Fruit fly (Drosophila melanogaster) whole organism, embryonic: ENCODE data around the gene CG46307.

ENCODE experiments used
- ATbp ChIP-seq: fragments of 200-800 bp; sonication (Bioruptor generic); optimal IDR thresholded peaks from 2 replicates; lab custom pipeline; 2017; ENCODE audit warnings: missing biosample characterization, mild to moderate bottlenecking, missing genetic modification characterization, missing genetic modification reagents
- Aef1 ChIP-seq: fragments of 200-800 bp; sonication (Bioruptor generic); IDR thresholded peaks from 3 replicates; pipeline ENCODE4 v1.3.6; 2022; ENCODE audit warnings: missing biosample characterization, missing genetic modification characterization
- Awh ChIP-seq: fragments of 200-800 bp; sonication (Bioruptor generic); IDR thresholded peaks from 2 replicates; pipeline ENCODE4, ENCODE4 v1.3.6; 2022; ENCODE audit warnings: missing biosample characterization, missing genetic modification characterization
- Bgb ChIP-seq: fragments of 200-800 bp; sonication (Bioruptor generic); IDR thresholded peaks from 2 replicates; pipeline ENCODE4 v1.3.6; 2022; ENCODE audit warnings: missing biosample characterization, missing genetic modification characterization; ENCODE audit not compliant: partially characterized antibody
- Bteb2 ChIP-seq: fragments of 200-800 bp; sonication (Bioruptor generic); optimal IDR thresholded peaks from 2 replicates; lab custom pipeline; 2016; ENCODE audit warnings: missing biosample characterization, missing genetic modification characterization
- CG10147 ChIP-seq: fragments of 200-800 bp; sonication (Bioruptor generic); optimal IDR thresholded peaks from 2 replicates; lab custom pipeline; 2019; ENCODE audit warnings: missing biosample characterization, mild to moderate bottlenecking, missing genetic modification characterization, moderate library complexity
- CG10366 ChIP-seq: fragments of 200-800 bp; sonication (Bioruptor generic); IDR thresholded peaks from 2 replicates; pipeline ENCODE4 v1.3.6; 2022; ENCODE audit warnings: missing biosample characterization, missing genetic modification characterization
- CG10462 ChIP-seq: fragments of 200-800 bp; sonication (Bioruptor generic); optimal IDR thresholded peaks from 2 replicates; lab custom pipeline; 2016; ENCODE audit warnings: missing biosample characterization, missing genetic modification characterization
- CG11093 ChIP-seq: fragments of 200-800 bp; sonication (Bioruptor generic); IDR thresholded peaks from 3 replicates; pipeline ENCODE4 v1.3.6; 2022; ENCODE audit warnings: missing biosample characterization, missing genetic modification characterization
- CG11247 ChIP-seq: fragments of 200-800 bp; sonication (Bioruptor generic); IDR thresholded peaks from 2 replicates; pipeline ENCODE4 v1.3.6; 2022; ENCODE audit warnings: missing biosample characterization, missing genetic modification characterization
- CG11695 ChIP-seq: fragments of 200-800 bp; sonication (Bioruptor generic); IDR thresholded peaks from 3 replicates; pipeline ENCODE4 v1.3.6; 2022; ENCODE audit warnings: missing biosample characterization, missing genetic modification characterization
- CG12236 ChIP-seq: fragments of 200-800 bp; sonication (Bioruptor generic); optimal IDR thresholded peaks from 2 replicates; lab custom pipeline; 2016; ENCODE audit warnings: missing biosample characterization, missing genetic modification characterization
- CG12942 ChIP-seq: fragments of 200-800 bp; sonication (Bioruptor generic); optimal IDR thresholded peaks from 3 replicates; lab custom pipeline; 2016; ENCODE audit warnings: missing biosample characterization, missing genetic modification characterization
- CG13894 ChIP-seq: fragments of 200-800 bp; sonication (Bioruptor generic); optimal IDR thresholded peaks from 3 replicates; lab custom pipeline; 2018; ENCODE audit warnings: missing biosample characterization, mild to moderate bottlenecking, missing genetic modification characterization, moderate library complexity
- CG14667 ChIP-seq: fragments of 200-800 bp; sonication (Bioruptor generic); IDR thresholded peaks from 2 replicates; pipeline ENCODE4 v1.3.6; 2022; ENCODE audit warnings: missing biosample characterization, missing genetic modification characterization
- CG15073 ChIP-seq: fragments of 200-800 bp; sonication (Bioruptor generic); optimal IDR thresholded peaks from 2 replicates; lab custom pipeline; 2016; ENCODE audit warnings: missing biosample characterization, missing genetic modification characterization
- CG1529 ChIP-seq: fragments of 200-800 bp; sonication (Bioruptor generic); optimal IDR thresholded peaks from 3 replicates; lab custom pipeline; 2018; ENCODE audit warnings: missing biosample characterization, missing genetic modification characterization
- CG17612 ChIP-seq: fragments of 200-800 bp; sonication (Bioruptor generic); IDR thresholded peaks from 2 replicates; pipeline ENCODE4 v1.3.6; 2022; ENCODE audit warnings: missing biosample characterization, missing genetic modification characterization
- CG18476 ChIP-seq: fragments of 200-800 bp; sonication (Bioruptor generic); optimal IDR thresholded peaks from 2 replicates; lab custom pipeline; 2016; ENCODE audit warnings: missing biosample characterization, mild to moderate bottlenecking, missing genetic modification characterization
- CG18619 ChIP-seq: fragments of 200-800 bp; sonication (Bioruptor generic); optimal IDR thresholded peaks from 3 replicates; lab custom pipeline; 2017; ENCODE audit warnings: missing biosample characterization, mild to moderate bottlenecking, missing genetic modification characterization
- CG31388 ChIP-seq: fragments of 200-800 bp; sonication (Bioruptor generic); optimal IDR thresholded peaks from 2 replicates; lab custom pipeline; 2016; ENCODE audit warnings: missing biosample characterization, missing genetic modification characterization
- CG33213 ChIP-seq: fragments of 200-800 bp; sonication (Bioruptor generic); optimal IDR thresholded peaks from 3 replicates; lab custom pipeline; 2016; ENCODE audit warnings: missing biosample characterization, missing genetic modification characterization
- CG3407 ChIP-seq: fragments of 200-800 bp; sonication (Bioruptor generic); optimal IDR thresholded peaks from 2 replicates; lab custom pipeline; 2018; ENCODE audit warnings: missing biosample characterization, mild to moderate bottlenecking, missing genetic modification characterization
- CG34376 ChIP-seq: fragments of 200-800 bp; sonication (Bioruptor generic); optimal IDR thresholded peaks from 2 replicates; lab custom pipeline; 2018; ENCODE audit warnings: missing biosample characterization, mild to moderate bottlenecking, missing genetic modification characterization
- CG8089 ChIP-seq: fragments of 200-800 bp; sonication (Bioruptor generic); optimal IDR thresholded peaks from 3 replicates; lab custom pipeline; 2016; ENCODE audit warnings: missing biosample characterization, missing genetic modification characterization
- CG8924 ChIP-seq: fragments of 200-800 bp; optimal IDR thresholded peaks from 3 replicates; lab custom pipeline; 2019; ENCODE audit warnings: missing biosample characterization, mild to moderate bottlenecking, missing genetic modification characterization, moderate library complexity
- CG9609 ChIP-seq: fragments of 200-800 bp; sonication (Bioruptor generic); optimal IDR thresholded peaks from 3 replicates; lab custom pipeline; 2016; ENCODE audit warnings: missing biosample characterization, missing genetic modification characterization
- CkIIα-i1 ChIP-seq: fragments of 200-800 bp; sonication (Bioruptor generic); IDR thresholded peaks from 2 replicates; pipeline ENCODE4 v1.3.6; 2022; ENCODE audit warnings: missing biosample characterization, missing genetic modification characterization
- Dbx ChIP-seq: fragments of 200-800 bp; sonication (Bioruptor generic); IDR thresholded peaks from 3 replicates; pipeline ENCODE4 v1.3.6; 2022; ENCODE audit warnings: missing biosample characterization, missing genetic modification characterization
- Gug ChIP-seq: fragments of 200-800 bp; sonication (Bioruptor generic); IDR thresholded peaks from 4 replicates; pipeline ENCODE4 v1.3.6; 2022; ENCODE audit warnings: missing biosample characterization, missing genetic modification characterization
- HLH54F ChIP-seq: fragments of 200-800 bp; sonication (Bioruptor generic); optimal IDR thresholded peaks from 3 replicates; lab custom pipeline; 2016; ENCODE audit warnings: missing biosample characterization, missing genetic modification characterization
- Hmx ChIP-seq: fragments of 200-800 bp; sonication (Bioruptor generic); optimal IDR thresholded peaks from 2 replicates; lab custom pipeline; 2016; ENCODE audit warnings: missing biosample characterization, missing genetic modification characterization
- Kr ChIP-seq: fragments of 200-800 bp; sonication (Bioruptor generic); optimal IDR thresholded peaks from 2 replicates; lab custom pipeline; 2017; ENCODE audit warnings: missing biosample characterization, mild to moderate bottlenecking, missing genetic modification characterization
- NK7.1 ChIP-seq: fragments of 200-800 bp; sonication (Bioruptor generic); optimal IDR thresholded peaks from 3 replicates; lab custom pipeline; 2016; ENCODE audit warnings: missing biosample characterization, missing genetic modification characterization
- Ptx1 ChIP-seq: fragments of 200-800 bp; sonication (Bioruptor generic); IDR thresholded peaks from 2 replicates; pipeline ENCODE4 v1.3.6; 2022; ENCODE audit warnings: missing biosample characterization, missing genetic modification characterization
- ac ChIP-seq: fragments of 200-800 bp; sonication (Bioruptor generic); optimal IDR thresholded peaks from 3 replicates; lab custom pipeline; 2017; ENCODE audit warnings: missing biosample characterization, mild to moderate bottlenecking, missing genetic modification characterization
- ara ChIP-seq: fragments of 200-800 bp; sonication (Bioruptor generic); IDR thresholded peaks from 2 replicates; pipeline ENCODE4 v1.3.6; 2022; ENCODE audit warnings: missing biosample characterization, missing genetic modification characterization
- ash1 ChIP-seq: fragments of 200-800 bp; sonication (Bioruptor generic); optimal IDR thresholded peaks from 2 replicates; lab custom pipeline; 2018; ENCODE audit warnings: missing biosample characterization, mild to moderate bottlenecking, missing genetic modification characterization
- cas ChIP-seq: fragments of 200-800 bp; sonication (Bioruptor generic); IDR thresholded peaks from 2 replicates; pipeline ENCODE4 v1.3.6; 2022; ENCODE audit warnings: missing biosample characterization, missing genetic modification characterization
- corto ChIP-seq: fragments of 200-800 bp; sonication (Bioruptor generic); optimal IDR thresholded peaks from 2 replicates; lab custom pipeline; 2016; ENCODE audit warnings: missing biosample characterization, mild to moderate bottlenecking, missing genetic modification characterization, moderate library complexity
- cwo ChIP-seq: fragments of 200-800 bp; sonication (Bioruptor generic); optimal IDR thresholded peaks from 3 replicates; lab custom pipeline; 2017; ENCODE audit warnings: missing biosample characterization, missing genetic modification characterization, mild to moderate bottlenecking, moderate library complexity, missing genetic modification reagents
- eve ChIP-seq, 2 experiments: fragments of >200 bp; optimal IDR thresholded peaks; 2 replicates each; lab custom pipeline; 2017; ENCODE audit warnings: missing biosample characterization in 2 of 2, missing genetic modification characterization in 2 of 2
- grn ChIP-seq: fragments of 200-800 bp; sonication (Bioruptor generic); optimal IDR thresholded peaks from 3 replicates; lab custom pipeline; 2017; ENCODE audit warnings: missing biosample characterization, missing genetic modification characterization
- luna ChIP-seq: fragments of 200-800 bp; sonication (Bioruptor generic); optimal IDR thresholded peaks from 2 replicates; lab custom pipeline; 2016; ENCODE audit warnings: missing biosample characterization, missing genetic modification characterization
- nerfin-2 ChIP-seq: fragments of 200-800 bp; sonication (Bioruptor generic); IDR thresholded peaks from 2 replicates; pipeline ENCODE4 v1.3.6; 2022; ENCODE audit warnings: missing biosample characterization, missing genetic modification characterization; ENCODE audit not compliant: partially characterized antibody
- oc ChIP-seq: fragments of 200-800 bp; sonication (Bioruptor generic); optimal IDR thresholded peaks from 2 replicates; lab custom pipeline; 2018; ENCODE audit warnings: missing biosample characterization, mild to moderate bottlenecking, missing genetic modification characterization, moderate library complexity
- org-1 ChIP-seq: fragments of 200-800 bp; sonication (Bioruptor generic); optimal IDR thresholded peaks from 2 replicates; lab custom pipeline; 2017; ENCODE audit warnings: missing biosample characterization, missing genetic modification characterization
- slbo ChIP-seq: fragments of 200-800 bp; sonication (Bioruptor generic); IDR thresholded peaks from 2 replicates; pipeline ENCODE4 v1.3.6; 2022; ENCODE audit warnings: missing biosample characterization, missing genetic modification characterization
- slou ChIP-seq: fragments of 200-800 bp; sonication (Bioruptor generic); optimal IDR thresholded peaks from 3 replicates; lab custom pipeline; 2016; ENCODE audit warnings: missing biosample characterization, missing genetic modification characterization
- tap ChIP-seq: fragments of 200-800 bp; optimal IDR thresholded peaks from 3 replicates; lab custom pipeline; 2019; ENCODE audit warnings: missing biosample characterization, mild to moderate bottlenecking, missing genetic modification characterization, moderate library complexity
- unpg ChIP-seq: fragments of 200-800 bp; sonication (Bioruptor generic); optimal IDR thresholded peaks from 3 replicates; lab custom pipeline; 2018; ENCODE audit warnings: missing biosample characterization, mild to moderate bottlenecking, missing genetic modification characterization, moderate library complexity
- vnd ChIP-seq: fragments of 200-800 bp; sonication (Bioruptor generic); IDR thresholded peaks from 3 replicates; pipeline ENCODE4 v1.3.6; 2022; ENCODE audit warnings: missing biosample characterization, missing genetic modification characterization; ENCODE audit not compliant: partially characterized antibody

CG46307 gene

dm6 chr2L:21158554-21158953 lies 54.2 kb downstream of the CG46307 start, which contains the start of the genes Coq3 and Pld3 (continued):
- TF ChIP-seq CG1529 (GFP tag; lab: Kevin White, UChicago) (peak; percentile 65), CG3407 (peak; percentile 18), Ptx1 (GFP tag; lab: Robert Waterston, UW) (peak; percentile 83), grn (GFP tag; lab: Kevin White, UChicago) (no peak), HLH54F (peak; percentile 71), CG18619 (GFP tag; lab: Kevin White, UChicago) (peak; percentile 73), CG33213 (GFP tag; lab: Kevin White, UChicago) (peak; percentile 57), corto (GFP tag; lab: Kevin White, UChicago) (no peak), Awh (peak; percentile 69), Gug (peak; percentile 90), CG11695 (peak; percentile 85), Kr (no peak), ash1 (GFP tag; lab: Kevin White, UChicago) (peak; percentile 37), ara (GFP tag; lab: Robert Waterston, UW) (peak; percentile 79), CG11247 (GFP tag; lab: Robert Waterston, UW) (peak; percentile 72; the same call in 1 of the 2 replicates), CG10147 (GFP tag; lab: Kevin White, UChicago) (peak; percentile 76), nerfin-2 (no peak), CG10462 (GFP tag; lab: Kevin White, UChicago) (peak; percentile 54), slou (GFP tag; lab: Kevin White, UChicago) (peak; percentile 77), CG15073 (GFP tag; lab: Kevin White, UChicago) (no peak), unpg (GFP tag; lab: Kevin White, UChicago) (peak; percentile 86), CG12942 (GFP tag; lab: Kevin White, UChicago) (peak; percentile 69), vnd (GFP tag; lab: Robert Waterston, UW) (no peak), Hmx (GFP tag; lab: Kevin White, UChicago) (peak; percentile 65), CG17612 (GFP tag; lab: Robert Waterston, UW) (no peak), ac (GFP tag; lab: Kevin White, UChicago) (peak; percentile 47), CG11093 (GFP tag; lab: Robert Waterston, UW) (peak; percentile 68), tap (tag; lab: Kevin White, UChicago) (peak; percentile 72), CG13894 (tag; lab: Kevin White, UChicago) (peak; percentile 82), NK7.1 (GFP tag; lab: Kevin White, UChicago) (peak; percentile 0), Dbx (GFP tag; lab: Robert Waterston, UW) (peak; percentile 85), CG34376 (peak; percentile 70), Aef1 (GFP tag; lab: Robert Waterston, UW) (peak; percentile 74), CG14667 (GFP tag; lab: Robert Waterston, UW) (peak; percentile 69), CkIIα-i1 (GFP tag; lab: Robert Waterston, UW) (no peak), eve (GFP tag; optimal IDR thresholded peaks at IDR 0.05; lab: Kevin White, UChicago) (no peak), CG31388 (GFP tag; lab: Kevin White, UChicago) (peak; percentile 47), CG12236 (GFP tag; lab: Kevin White, UChicago) (no peak), Bteb2 (GFP tag; lab: Kevin White, UChicago) (peak; percentile 77), CG18476 (GFP tag; lab: Kevin White, UChicago) (peak; percentile 75), CG8089 (peak; percentile 39), cwo (GFP tag; lab: Kevin White, UChicago) (peak; percentile 80), Bgb (GFP tag; lab: Robert Waterston, UW) (no peak), slbo (GFP tag; lab: Robert Waterston, UW) (peak; percentile 89), oc (tag; lab: Kevin White, UChicago) (no peak), org-1 (GFP tag; lab: Kevin White, UChicago) (peak; percentile 57), luna (peak; percentile 31), CG9609 (peak; percentile 71), CG8924 (peak; percentile 83), cas (GFP tag; lab: Robert Waterston, UW) (no peak), ATbp (peak; percentile 68), CG10366 (GFP tag; lab: Robert Waterston, UW) (peak; percentile 69)
